Worm (Caenorhabditis elegans) whole organism, L2 larva: ENCODE measurements around the gene B0035.21.

Experiments
- C34F6.9 ChIP-seq: fragments of 150-350 bp; optimal IDR thresholded peaks from 2 replicates; lab custom pipeline; 2014; ENCODE audit warnings: missing biosample characterization, missing genetic modification characterization
- F13H6.1 ChIP-seq: sonication (generic microtip); optimal IDR thresholded peaks from 2 replicates; lab custom pipeline; 2016; ENCODE audit warnings: missing genetic modification characterization, missing compliant biosample characterization
- R02D3.7 ChIP-seq: fragments of 150-350 bp; optimal IDR thresholded peaks from 2 replicates; lab custom pipeline; 2014; ENCODE audit warnings: missing biosample characterization, missing genetic modification characterization
- Y55F3AM.14 ChIP-seq: fragments of 200-800 bp; sonication (Bioruptor generic); optimal IDR thresholded peaks from 2 replicates; lab custom pipeline; 2018; ENCODE audit warnings: mild to moderate bottlenecking, missing genetic modification characterization, missing compliant biosample characterization
- ZK546.5 ChIP-seq: sonication (generic microtip); optimal IDR thresholded peaks from 2 replicates; lab custom pipeline; 2017; ENCODE audit warnings: missing biosample characterization, missing genetic modification characterization
- alr-1 ChIP-seq: fragments of 150-350 bp; optimal IDR thresholded peaks from 2 replicates; lab custom pipeline; 2014; ENCODE audit warnings: missing biosample characterization, missing genetic modification characterization
- aly-2 ChIP-seq: fragments of 150-350 bp; optimal IDR thresholded peaks from 2 replicates; lab custom pipeline; 2014; ENCODE audit warnings: missing biosample characterization, missing genetic modification characterization
- ama-1 ChIP-seq: fragments of 150-350 bp; optimal IDR thresholded peaks from 2 replicates; lab custom pipeline; 2018; ENCODE audit warnings: inconsistent platforms
- blmp-1 ChIP-seq: sonication (generic microtip); optimal IDR thresholded peaks from 2 replicates; lab custom pipeline; 2017; ENCODE audit warnings: missing genetic modification characterization, mild to moderate bottlenecking, missing compliant biosample characterization, antibody characterized with exemption, moderate library complexity; ENCODE audit not compliant: insufficient read depth
- ceh-16 ChIP-seq: fragments of 150-350 bp; optimal IDR thresholded peaks from 2 replicates; lab custom pipeline; 2014; ENCODE audit warnings: missing biosample characterization, missing genetic modification characterization
- ceh-82 ChIP-seq: fragments of 150-350 bp; optimal IDR thresholded peaks from 2 replicates; lab custom pipeline; 2014; ENCODE audit warnings: missing biosample characterization, missing genetic modification characterization
- crh-2 ChIP-seq: sonication (generic microtip); optimal IDR thresholded peaks from 2 replicates; lab custom pipeline; 2017; ENCODE audit warnings: missing biosample characterization, missing genetic modification characterization
- dmd-4 ChIP-seq: sonication (generic microtip); optimal IDR thresholded peaks from 2 replicates; lab custom pipeline; 2017; ENCODE audit warnings: missing biosample characterization, missing genetic modification characterization
- egl-27 ChIP-seq: sonication (generic microtip); optimal IDR thresholded peaks from 3 replicates; lab custom pipeline; 2017; ENCODE audit warnings: missing biosample characterization, missing genetic modification reagents, missing genetic modification characterization
- elt-1 ChIP-seq: fragments of 150-350 bp; optimal IDR thresholded peaks from 2 replicates; lab custom pipeline; 2014; ENCODE audit warnings: missing biosample characterization, missing genetic modification characterization
- elt-3 ChIP-seq: sonication (generic microtip); optimal IDR thresholded peaks from 2 replicates; lab custom pipeline; 2017; ENCODE audit warnings: missing biosample characterization, missing genetic modification characterization
- fos-1 ChIP-seq: fragments of 150-350 bp; optimal IDR thresholded peaks from 2 replicates; lab custom pipeline; 2014; ENCODE audit warnings: missing biosample characterization, missing genetic modification characterization
- gmeb-1 ChIP-seq: fragments of 150-350 bp; optimal IDR thresholded peaks from 2 replicates; lab custom pipeline; 2014; ENCODE audit warnings: missing biosample characterization, missing genetic modification characterization
- lin-11 ChIP-seq: fragments of 150-350 bp; sonication (generic microtip); optimal IDR thresholded peaks from 2 replicates; lab custom pipeline; 2014; ENCODE audit warnings: missing biosample characterization, missing genetic modification characterization, inconsistent platforms, mixed read lengths
- lin-13 ChIP-seq: fragments of 150-350 bp; optimal IDR thresholded peaks from 2 replicates; lab custom pipeline; 2014; ENCODE audit warnings: missing biosample characterization, missing genetic modification reagents, missing genetic modification characterization
- lin-39 ChIP-seq: fragments of 150-350 bp; optimal IDR thresholded peaks from 2 replicates; lab custom pipeline; 2014; ENCODE audit warnings: missing biosample characterization, missing genetic modification reagents, missing genetic modification characterization
- lsy-2 ChIP-seq, 2 experiments: fragments of 150-350 bp in 1 of 2; sonication (generic microtip) in 1 of 2; optimal IDR thresholded peaks; 2 replicates each; lab custom pipeline; 2014 to 2017; ENCODE audit warnings: missing biosample characterization in 2 of 2, missing genetic modification characterization in 2 of 2
- mab-5 ChIP-seq: fragments of 150-350 bp; optimal IDR thresholded peaks from 2 replicates; lab custom pipeline; 2014; ENCODE audit warnings: missing biosample characterization, missing genetic modification characterization
- mbf-1 ChIP-seq: sonication (generic microtip); optimal IDR thresholded peaks from 2 replicates; lab custom pipeline; 2017; ENCODE audit warnings: missing biosample characterization, missing genetic modification characterization
- nhr-10 ChIP-seq: sonication (generic microtip); optimal IDR thresholded peaks from 2 replicates; lab custom pipeline; 2017; ENCODE audit warnings: missing biosample characterization, missing genetic modification characterization
- nhr-11 ChIP-seq: fragments of 150-350 bp; optimal IDR thresholded peaks from 2 replicates; lab custom pipeline; 2014; ENCODE audit warnings: missing biosample characterization, missing genetic modification characterization
- nhr-12 ChIP-seq: fragments of 150-350 bp; optimal IDR thresholded peaks from 2 replicates; lab custom pipeline; 2014; ENCODE audit warnings: missing biosample characterization, missing genetic modification characterization
- nhr-129 ChIP-seq: fragments of 150-350 bp; optimal IDR thresholded peaks from 2 replicates; lab custom pipeline; 2014; ENCODE audit warnings: missing biosample characterization, missing genetic modification characterization
- nhr-21 ChIP-seq: fragments of 150-350 bp; optimal IDR thresholded peaks from 2 replicates; lab custom pipeline; 2014; ENCODE audit warnings: missing biosample characterization, missing genetic modification characterization
- nhr-23 ChIP-seq: fragments of 150-350 bp; optimal IDR thresholded peaks from 2 replicates; lab custom pipeline; 2014; ENCODE audit warnings: missing biosample characterization, missing genetic modification reagents, missing genetic modification characterization
- nhr-237 ChIP-seq: fragments of 150-350 bp; optimal IDR thresholded peaks from 2 replicates; lab custom pipeline; 2014; ENCODE audit warnings: missing biosample characterization, missing genetic modification characterization
- nhr-25 ChIP-seq: fragments of 150-350 bp; sonication (generic microtip); optimal IDR thresholded peaks from 3 replicates; lab custom pipeline; 2014; ENCODE audit warnings: missing biosample characterization, missing genetic modification characterization
- nhr-6 ChIP-seq: fragments of 150-350 bp; optimal IDR thresholded peaks from 2 replicates; lab custom pipeline; 2014; ENCODE audit warnings: missing biosample characterization, missing genetic modification characterization
- nhr-77 ChIP-seq: fragments of 150-350 bp; optimal IDR thresholded peaks from 2 replicates; lab custom pipeline; 2014; ENCODE audit warnings: missing biosample characterization, missing genetic modification characterization
- peb-1 ChIP-seq: fragments of 150-350 bp; optimal IDR thresholded peaks from 2 replicates; lab custom pipeline; 2014; ENCODE audit warnings: missing biosample characterization, missing genetic modification characterization
- sem-4 ChIP-seq: fragments of 150-350 bp; optimal IDR thresholded peaks from 2 replicates; lab custom pipeline; 2014; ENCODE audit warnings: missing biosample characterization, missing genetic modification reagents, missing genetic modification characterization
- skn-1 ChIP-seq: sonication (generic microtip); optimal IDR thresholded peaks from 2 replicates; lab custom pipeline; 2017; ENCODE audit warnings: missing biosample characterization, missing genetic modification characterization
- sma-3 ChIP-seq: sonication (generic microtip); optimal IDR thresholded peaks from 2 replicates; lab custom pipeline; 2016; ENCODE audit warnings: missing genetic modification reagents, missing genetic modification characterization, missing compliant biosample characterization
- sma-9 ChIP-seq, 2 experiments: fragments of 150-350 bp in 1 of 2; sonication (generic microtip) in 1 of 2; optimal IDR thresholded peaks; 2 replicates each; lab custom pipeline; 2014 to 2016; ENCODE audit warnings: missing genetic modification characterization in 2 of 2, mild to moderate bottlenecking in 1 of 2, missing biosample characterization in 1 of 2, missing compliant biosample characterization in 1 of 2, missing genetic modification reagents in 1 of 2, moderate library complexity in 1 of 2
- snpc-4 ChIP-seq: fragments of 150-350 bp; optimal IDR thresholded peaks from 2 replicates; lab custom pipeline; 2014; ENCODE audit warnings: missing biosample characterization, missing genetic modification characterization
- unc-39 ChIP-seq: fragments of 150-350 bp; optimal IDR thresholded peaks from 2 replicates; lab custom pipeline; 2014; ENCODE audit warnings: missing biosample characterization, missing genetic modification characterization
- unc-55 ChIP-seq: fragments of 150-350 bp; sonication (generic microtip); optimal IDR thresholded peaks from 3 replicates; lab custom pipeline; 2014; ENCODE audit warnings: missing biosample characterization, missing genetic modification reagents, missing genetic modification characterization
- unc-62 ChIP-seq: fragments of 150-350 bp; optimal IDR thresholded peaks from 2 replicates; lab custom pipeline; 2014; ENCODE audit warnings: missing biosample characterization, missing genetic modification reagents, missing genetic modification characterization
- zag-1 ChIP-seq: fragments of 150-350 bp; optimal IDR thresholded peaks from 2 replicates; lab custom pipeline; 2014; ENCODE audit warnings: missing biosample characterization, missing genetic modification characterization
- ztf-1 ChIP-seq: fragments of 200-800 bp; sonication (Bioruptor generic); conservative IDR thresholded peaks from 2 replicates; pipeline ENCODE4 v1.3.6; 2022; ENCODE audit warnings: missing genetic modification characterization, missing compliant biosample characterization
- ztf-11 ChIP-seq: sonication (generic microtip); optimal IDR thresholded peaks from 2 replicates; lab custom pipeline; 2017; ENCODE audit warnings: missing biosample characterization, missing genetic modification characterization
- ztf-4 ChIP-seq: fragments of 150-350 bp; optimal IDR thresholded peaks from 2 replicates; lab custom pipeline; 2014; ENCODE audit warnings: missing biosample characterization, missing genetic modification characterization

B0035.21 gene

DNA sequence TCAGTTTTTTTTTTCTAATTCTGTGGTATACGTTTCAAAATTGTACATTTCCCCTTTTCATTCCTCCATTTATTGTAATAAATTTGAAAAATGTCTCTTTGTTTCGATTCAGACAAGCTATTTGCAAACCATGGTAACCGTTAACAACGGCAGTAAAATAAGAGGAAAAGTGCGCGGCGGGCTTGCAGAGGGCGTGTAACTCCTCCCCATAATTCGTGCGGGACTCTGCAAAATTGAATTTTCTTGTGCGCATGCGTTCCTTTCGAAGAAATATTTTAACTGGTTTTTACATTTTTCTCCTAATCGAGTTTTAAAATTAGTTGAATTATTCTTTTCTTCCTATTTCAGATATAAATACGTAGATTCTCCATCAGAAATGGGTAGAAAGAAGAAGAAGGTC is 16.4 kb upstream of the B0035.21 start, which contains the start of gene znf-207:
Gene znf-207 (plus strand): TSS at position 349 of the 400 bp plus-strand sequence.
- TF ChIP-seq alr-1 (tag; lab: Kevin White, UChicago) (no peak), ceh-82 (no peak), nhr-11 (tag; lab: Kevin White, UChicago) (no peak), gmeb-1 (tag; lab: Kevin White, UChicago) (no peak), R02D3.7 (tag; lab: Kevin White, UChicago) (no peak), unc-39 (tag; lab: Kevin White, UChicago) (no peak), sem-4 (no peak), ceh-16 (tag; lab: Kevin White, UChicago) (no peak), peb-1 (tag; lab: Kevin White, UChicago) (no peak), ZK546.5 (no peak), nhr-6 (tag; lab: Kevin White, UChicago) (no peak), unc-55 (peak; percentile 56), snpc-4 (no peak), mbf-1 (tag; lab: Kevin White, UChicago) (no peak), nhr-25 (tag; lab: Kevin White, UChicago) (no peak), egl-27 (tag; lab: Kevin White, UChicago) (no peak), lin-39 (tag; lab: Kevin White, UChicago) (no peak), elt-1 (tag; lab: Kevin White, UChicago) (no peak), Y55F3AM.14 (GFP tag; lab: Kevin White, UChicago) (no peak), lsy-2 (tag; optimal IDR thresholded peaks at IDR 0.05; lab: Kevin White, UChicago) (peak in 1 of 2 experiments; percentile 49), zag-1 (tag; lab: Kevin White, UChicago) (no peak), ztf-4 (no peak), ama-1 (no peak), fos-1 (tag; lab: Kevin White, UChicago) (peak; percentile 4), nhr-21 (tag; lab: Kevin White, UChicago) (no peak), ztf-11 (tag; lab: Kevin White, UChicago) (no peak), nhr-10 (no peak), aly-2 (tag; lab: Kevin White, UChicago) (no peak), nhr-23 (tag; lab: Kevin White, UChicago) (no peak), dmd-4 (tag; lab: Kevin White, UChicago) (no peak), mab-5 (tag; lab: Kevin White, UChicago) (no peak), elt-3 (tag; lab: Kevin White, UChicago) (no peak), blmp-1 (tag; lab: Kevin White, UChicago) (no peak), nhr-77 (no peak), nhr-237 (tag; lab: Kevin White, UChicago) (no peak), C34F6.9 (tag; lab: Kevin White, UChicago) (peak; percentile 57), sma-9 (GFP tag; optimal IDR thresholded peaks at IDR 0.05; lab: Kevin White, UChicago) (peak; percentile 27), sma-9 (tag; optimal IDR thresholded peaks at IDR 0.05; lab: Kevin White, UChicago) (no peak), lin-11 (tag; lab: Kevin White, UChicago) (no peak), sma-3 (GFP tag; lab: Kevin White, UChicago) (no peak), ztf-1 (GFP tag; lab: Robert Waterston, UW) (no peak), nhr-129 (tag; lab: Kevin White, UChicago) (peak; percentile 43), unc-62 (GFP tag; lab: Kevin White, UChicago) (no peak), skn-1 (tag; lab: Kevin White, UChicago) (no peak), crh-2 (tag; lab: Kevin White, UChicago) (peak; percentile 6), nhr-12 (tag; lab: Kevin White, UChicago) (no peak), F13H6.1 (peak; percentile 43), lin-13 (GFP tag; lab: Kevin White, UChicago) (peak; percentile 41)
